Fruit fly (Drosophila melanogaster) whole organism, embryonic: ENCODE measurements around the gene Vha55.
A peak's percentile ranks its signal among the peaks of the same experiment; 100 is the strongest.

Source experiments
- Abd-B ChIP-seq: fragments of 200-800 bp; sonication (Bioruptor generic); optimal IDR thresholded peaks from 2 replicates; lab custom pipeline; 2018; ENCODE audit warnings: missing biosample characterization, mild to moderate bottlenecking, missing genetic modification characterization, moderate library complexity
- Ada2b ChIP-seq: fragments of 200-800 bp; sonication (Bioruptor generic); IDR thresholded peaks from 2 replicates; pipeline ENCODE4 v1.3.6; 2022; ENCODE audit warnings: missing biosample characterization, missing genetic modification characterization
- B-H2 ChIP-seq: fragments of 200-800 bp; sonication (Bioruptor generic); optimal IDR thresholded peaks from 2 replicates; lab custom pipeline; 2018; ENCODE audit warnings: missing biosample characterization, mild to moderate bottlenecking, missing genetic modification characterization
- CG10209 ChIP-seq: fragments of 200-800 bp; sonication (Bioruptor generic); optimal IDR thresholded peaks from 3 replicates; lab custom pipeline; 2017; ENCODE audit warnings: missing biosample characterization, mild to moderate bottlenecking, missing genetic modification characterization, missing genetic modification reagents
- CG12769 ChIP-seq: fragments of 200-800 bp; sonication (Bioruptor generic); optimal IDR thresholded peaks from 2 replicates; lab custom pipeline; 2019; ENCODE audit warnings: missing biosample characterization, mild to moderate bottlenecking, missing genetic modification characterization, moderate library complexity
- CG13424 ChIP-seq: fragments of 200-800 bp; sonication (Bioruptor generic); optimal IDR thresholded peaks from 2 replicates; lab custom pipeline; 2019; ENCODE audit warnings: missing biosample characterization, mild to moderate bottlenecking, missing genetic modification characterization, moderate library complexity
- CG14014 ChIP-seq: fragments of 200-800 bp; sonication (Bioruptor generic); IDR thresholded peaks from 2 replicates; pipeline ENCODE4 v1.3.6; 2022; ENCODE audit warnings: missing biosample characterization, missing genetic modification characterization
- CG15269 ChIP-seq: fragments of 200-800 bp; sonication (Bioruptor generic); optimal IDR thresholded peaks from 2 replicates; lab custom pipeline; 2018; ENCODE audit warnings: missing biosample characterization, mild to moderate bottlenecking, missing genetic modification characterization, moderate library complexity
- CG2120 ChIP-seq: fragments of 200-800 bp; sonication (Bioruptor generic); optimal IDR thresholded peaks from 3 replicates; lab custom pipeline; 2016; ENCODE audit warnings: missing biosample characterization, missing genetic modification characterization
- CG2889 ChIP-seq: fragments of 200-800 bp; sonication (Bioruptor generic); IDR thresholded peaks from 3 replicates; pipeline ENCODE4 v1.3.6; 2022; ENCODE audit warnings: missing biosample characterization, missing genetic modification characterization
- CG31365 ChIP-seq: fragments of 200-800 bp; sonication (Bioruptor generic); optimal IDR thresholded peaks from 2 replicates; lab custom pipeline; 2018; ENCODE audit warnings: missing biosample characterization, mild to moderate bottlenecking, missing genetic modification characterization
- CG31388 ChIP-seq: fragments of 200-800 bp; sonication (Bioruptor generic); optimal IDR thresholded peaks from 2 replicates; lab custom pipeline; 2016; ENCODE audit warnings: missing biosample characterization, missing genetic modification characterization
- CG6813 ChIP-seq: fragments of 200-800 bp; sonication (Bioruptor generic); optimal IDR thresholded peaks from 2 replicates; lab custom pipeline; 2017; ENCODE audit warnings: missing biosample characterization, missing genetic modification characterization, mild to moderate bottlenecking, moderate library complexity, missing genetic modification reagents
- CG7839 ChIP-seq: fragments of 200-800 bp; sonication (Bioruptor generic); optimal IDR thresholded peaks from 3 replicates; lab custom pipeline; 2018; ENCODE audit warnings: missing biosample characterization, mild to moderate bottlenecking, missing genetic modification characterization, moderate library complexity
- D19A ChIP-seq: fragments of 200-800 bp; optimal IDR thresholded peaks from 3 replicates; lab custom pipeline; 2019; ENCODE audit warnings: missing biosample characterization, mild to moderate bottlenecking, missing genetic modification characterization, moderate library complexity
- Dip3 ChIP-seq: fragments of 200-800 bp; sonication (Bioruptor generic); optimal IDR thresholded peaks from 3 replicates; lab custom pipeline; 2016; ENCODE audit warnings: missing biosample characterization, missing genetic modification characterization
- HLH4C ChIP-seq: fragments of 200-800 bp; sonication (Bioruptor generic); IDR thresholded peaks from 3 replicates; pipeline ENCODE4 v1.3.6; 2022; ENCODE audit warnings: missing biosample characterization, missing genetic modification characterization; ENCODE audit not compliant: partially characterized antibody
- PHDP ChIP-seq: fragments of 200-800 bp; sonication (Bioruptor generic); optimal IDR thresholded peaks from 3 replicates; lab custom pipeline; 2018; ENCODE audit warnings: missing biosample characterization, mild to moderate bottlenecking, missing genetic modification characterization, moderate library complexity
- amos ChIP-seq: fragments of 200-800 bp; sonication (Bioruptor generic); IDR thresholded peaks from 2 replicates; pipeline ENCODE4 v1.3.6; 2022; ENCODE audit warnings: missing biosample characterization, missing genetic modification characterization; ENCODE audit not compliant: partially characterized antibody
- bowl ChIP-seq: fragments of 200-800 bp; sonication (Bioruptor generic); IDR thresholded peaks from 2 replicates; pipeline ENCODE4 v1.3.6; 2022; ENCODE audit warnings: missing biosample characterization, missing genetic modification characterization
- br ChIP-seq: fragments of >200 bp; optimal IDR thresholded peaks from 2 replicates; lab custom pipeline; 2017
- esg ChIP-seq: fragments of 200-800 bp; sonication (Bioruptor generic); conservative IDR thresholded peaks from 2 replicates; pipeline ENCODE4 v1.3.6; 2022; ENCODE audit warnings: missing biosample characterization, missing genetic modification characterization
- grn ChIP-seq: fragments of 200-800 bp; sonication (Bioruptor generic); optimal IDR thresholded peaks from 3 replicates; lab custom pipeline; 2017; ENCODE audit warnings: missing biosample characterization, missing genetic modification characterization
- h ChIP-seq: fragments of >200 bp; optimal IDR thresholded peaks from 2 replicates; lab custom pipeline; 2017
- hbn ChIP-seq: fragments of 200-800 bp; sonication (Bioruptor generic); IDR thresholded peaks from 2 replicates; pipeline ENCODE4 v1.3.6; 2022; ENCODE audit warnings: missing biosample characterization, missing genetic modification characterization; ENCODE audit not compliant: partially characterized antibody
- kah ChIP-seq: fragments of 200-800 bp; sonication (Bioruptor generic); optimal IDR thresholded peaks from 2 replicates; lab custom pipeline; 2018; ENCODE audit warnings: missing biosample characterization, mild to moderate bottlenecking, missing genetic modification characterization
- nmo ChIP-seq: fragments of 200-800 bp; sonication (Bioruptor generic); optimal IDR thresholded peaks from 2 replicates; lab custom pipeline; 2018; ENCODE audit warnings: missing biosample characterization, mild to moderate bottlenecking, missing genetic modification characterization, moderate library complexity
- p53 ChIP-seq: fragments of 200-800 bp; sonication (Bioruptor generic); optimal IDR thresholded peaks from 2 replicates; lab custom pipeline; 2016; ENCODE audit warnings: missing biosample characterization, missing genetic modification characterization
- ro ChIP-seq: fragments of 200-800 bp; sonication (Bioruptor generic); IDR thresholded peaks from 2 replicates; pipeline ENCODE4 v1.3.6; 2022; ENCODE audit warnings: missing biosample characterization, missing genetic modification characterization
- sc ChIP-seq, 3 experiments: fragments of >200 bp in 2 of 3; fragments of 200-800 bp in 1 of 3; sonication (Bioruptor generic) in 1 of 3; optimal IDR thresholded peaks; 2 replicates in 2 of 3; 3 replicates in 1 of 3; lab custom pipeline; 2017; ENCODE audit warnings: mild to moderate bottlenecking in 1 of 3, missing biosample characterization in 1 of 3, missing genetic modification characterization in 1 of 3, missing genetic modification reagents in 1 of 3
- unpg ChIP-seq: fragments of 200-800 bp; sonication (Bioruptor generic); optimal IDR thresholded peaks from 3 replicates; lab custom pipeline; 2018; ENCODE audit warnings: missing biosample characterization, mild to moderate bottlenecking, missing genetic modification characterization, moderate library complexity
- vvl ChIP-seq: fragments of 200-800 bp; sonication (Bioruptor generic); IDR thresholded peaks from 2 replicates; pipeline ENCODE4 v1.3.6; 2022; ENCODE audit warnings: missing biosample characterization, missing genetic modification characterization
- wor ChIP-seq: fragments of 200-800 bp; sonication (Bioruptor generic); IDR thresholded peaks from 2 replicates; pipeline ENCODE4 v1.3.6; 2022; ENCODE audit warnings: missing biosample characterization, missing genetic modification characterization
- zfh1 ChIP-seq: fragments of 200-800 bp; sonication (Bioruptor generic); IDR thresholded peaks from 3 replicates; pipeline ENCODE4 v1.3.6; 2022; ENCODE audit warnings: missing biosample characterization, missing genetic modification characterization
- zfh2 ChIP-seq: fragments of 200-800 bp; sonication (Bioruptor generic); optimal IDR thresholded peaks from 2 replicates; lab custom pipeline; 2016; ENCODE audit warnings: missing biosample characterization, missing genetic modification characterization

Vha55 gene

dm6 chr3R:12591672-12592071 is 36.0 kb downstream of the Vha55 start (continued):
- 0 out of 2 replicates have a peak, but pooled peaks have one; percentile 21 for TF ChIP-seq esg (GFP tag; lab: Robert Waterston, UW)
- no peak for TF ChIP-seq bowl (GFP tag; lab: Robert Waterston, UW)
- TF ChIP-seq CG7839, result peak; percentile 56
- no peak; the same call in 2 of the 3 replicates for TF ChIP-seq zfh1 (GFP tag; lab: Robert Waterston, UW)
- TF ChIP-seq CG2889 (GFP tag; lab: Robert Waterston, UW), result 0 out of 3 replicates have a peak, but pooled peaks have one; percentile 36
- TF ChIP-seq CG15269, result peak; percentile 39
- no peak for TF ChIP-seq sc (optimal IDR thresholded peaks at IDR 0.05; lab: Kevin White, UChicago)
- TF ChIP-seq sc (GFP tag; optimal IDR thresholded peaks at IDR 0.05; lab: Kevin White, UChicago), result no peak
- TF ChIP-seq vvl, result peak; percentile 40
- TF ChIP-seq CG6813 (GFP tag; lab: Kevin White, UChicago), result peak; percentile 6
- no peak for TF ChIP-seq br (lab: Kevin White, UChicago)
- no peak for TF ChIP-seq grn (GFP tag; lab: Kevin White, UChicago)
- TF ChIP-seq wor (GFP tag; lab: Robert Waterston, UW), result no peak
- TF ChIP-seq Dip3 (GFP tag; lab: Kevin White, UChicago), result no peak
- no peak for TF ChIP-seq p53 (GFP tag; lab: Kevin White, UChicago)
- peak; percentile 52 for TF ChIP-seq Ada2b
- TF ChIP-seq amos, result no peak
- no peak for TF ChIP-seq ro
- TF ChIP-seq PHDP, result peak; percentile 46
- peak; percentile 31 for TF ChIP-seq unpg (GFP tag; lab: Kevin White, UChicago)
- no peak for TF ChIP-seq B-H2 (GFP tag; lab: Kevin White, UChicago)
- TF ChIP-seq CG14014 (GFP tag; lab: Robert Waterston, UW), result 0 out of 2 replicates have a peak, but pooled peaks have one; percentile 17
- peak; percentile 28 for TF ChIP-seq nmo
- TF ChIP-seq hbn (GFP tag; lab: Robert Waterston, UW), result no peak
- peak; percentile 35 for TF ChIP-seq Abd-B (GFP tag; lab: Kevin White, UChicago)
- no peak for TF ChIP-seq zfh2
- TF ChIP-seq CG13424, result peak; percentile 24
- TF ChIP-seq CG31388, result no peak
- peak; percentile 49; the same call in 2 of the 3 replicates for TF ChIP-seq HLH4C
- no peak for TF ChIP-seq D19A (tag; lab: Kevin White, UChicago)
- TF ChIP-seq CG2120 (GFP tag; lab: Kevin White, UChicago), result peak; percentile 64
- peak; percentile 15 for TF ChIP-seq CG10209
- peak; percentile 15 for TF ChIP-seq CG12769 (tag; lab: Kevin White, UChicago)
- no peak for TF ChIP-seq h (lab: Kevin White, UChicago)
- TF ChIP-seq kah (GFP tag; lab: Kevin White, UChicago), result no peak
- TF ChIP-seq CG31365 (tag; lab: Kevin White, UChicago), result no peak
- TF ChIP-seq, all 482 proteins: peak for 102
